Worm (Caenorhabditis elegans) whole organism, L1 larva: Measurements from ENCODE around the gene fil-2.

Source experiments
- aly-2 ChIP-seq: fragments of 150-350 bp; optimal IDR thresholded peaks from 2 replicates; lab custom pipeline; 2014; ENCODE audit warnings: missing biosample characterization, missing genetic modification characterization
- egl-27 ChIP-seq, 2 experiments: fragments of 150-350 bp in 1 of 2; sonication (generic microtip); optimal IDR thresholded peaks; 3 replicates each; lab custom pipeline; 2017 to 2018; ENCODE audit warnings: missing biosample characterization in 2 of 2, missing genetic modification characterization in 2 of 2, missing genetic modification reagents in 2 of 2
- elt-3 ChIP-seq, 6 experiments: fragments of 150-350 bp in 1 of 6; sonication (generic microtip); optimal IDR thresholded peaks; 2 replicates each; lab custom pipeline; 2017 to 2018; ENCODE audit warnings: missing biosample characterization in 6 of 6, missing genetic modification characterization in 6 of 6, inconsistent platforms in 1 of 6
- hlh-4 ChIP-seq: sonication (generic microtip); optimal IDR thresholded peaks from 2 replicates; lab custom pipeline; 2016; ENCODE audit warnings: mild to moderate bottlenecking, missing genetic modification characterization, missing compliant biosample characterization
- lin-13 ChIP-seq: fragments of 150-350 bp; optimal IDR thresholded peaks from 2 replicates; lab custom pipeline; 2014; ENCODE audit warnings: missing biosample characterization, missing genetic modification reagents, missing genetic modification characterization
- mab-9 ChIP-seq: fragments of 200-800 bp; sonication (Bioruptor generic); IDR thresholded peaks from 2 replicates; pipeline ENCODE4 v1.3.6; 2022; ENCODE audit warnings: missing genetic modification reagents, missing genetic modification characterization, missing compliant biosample characterization
- mdl-1 ChIP-seq, 2 experiments: fragments of 150-350 bp; optimal IDR thresholded peaks; 2 replicates each; lab custom pipeline; 2014 to 2017; ENCODE audit warnings: missing biosample characterization in 2 of 2, missing genetic modification characterization in 2 of 2, inconsistent platforms in 1 of 2
- mep-1 ChIP-seq: fragments of 150-350 bp; optimal IDR thresholded peaks from 2 replicates; lab custom pipeline; 2014; ENCODE audit warnings: missing biosample characterization, missing genetic modification characterization
- nhr-76 ChIP-seq: sonication (generic microtip); optimal IDR thresholded peaks from 2 replicates; lab custom pipeline; 2017; ENCODE audit warnings: missing biosample characterization, missing genetic modification characterization
- pag-3 ChIP-seq: sonication (generic microtip); optimal IDR thresholded peaks from 2 replicates; lab custom pipeline; 2017; ENCODE audit warnings: missing genetic modification characterization, mild to moderate bottlenecking, missing compliant biosample characterization, antibody characterized with exemption, borderline replicate concordance; ENCODE audit not compliant: insufficient read depth
- unc-98 ChIP-seq: fragments of 200-800 bp; sonication (Bioruptor generic); IDR thresholded peaks from 2 replicates; pipeline ENCODE4 v1.3.6; 2022; ENCODE audit warnings: missing genetic modification characterization, missing compliant biosample characterization

- TF ChIP-seq pag-3 (no peak), hlh-4 (tag; lab: Kevin White, UChicago) (no peak), elt-3 (tag; optimal IDR thresholded peaks at IDR 0.05; lab: Kevin White, UChicago) (no peak), nhr-76 (tag; lab: Kevin White, UChicago) (no peak), mdl-1 (tag; optimal IDR thresholded peaks at IDR 0.05; lab: Kevin White, UChicago) (no peak), mep-1 (tag; lab: Kevin White, UChicago) (no peak), unc-98 (no peak), aly-2 (tag; lab: Kevin White, UChicago) (no peak), mab-9 (no peak), lin-13 (GFP tag; lab: Kevin White, UChicago) (no peak), egl-27 (tag; optimal IDR thresholded peaks at IDR 0.05; lab: Kevin White, UChicago) (no peak)
Observed at ce11 chrV:6326980-6327379, 48.1 kb downstream of the fil-2 start, which contains the start of gene fbxa-202.
